Worm (Caenorhabditis elegans) whole organism, midembryonic: ENCODE results near the gene Y7A5A.13.

ENCODE experiments used
- T22C8.4 ChIP-seq: fragments of 200-800 bp; sonication (Bioruptor generic); IDR thresholded peaks from 2 replicates; pipeline ENCODE4 v1.3.6; 2022; ENCODE audit warnings: missing genetic modification characterization, missing compliant biosample characterization
- med-1 ChIP-seq: sonication (generic microtip); optimal IDR thresholded peaks from 2 replicates; lab custom pipeline; 2017; ENCODE audit warnings: missing genetic modification characterization, mild to moderate bottlenecking, missing compliant biosample characterization, antibody characterized with exemption, missing genetic modification reagents; ENCODE audit not compliant: insufficient read depth
- tab-1 ChIP-seq: fragments of 200-800 bp; sonication (Bioruptor generic); IDR thresholded peaks from 2 replicates; pipeline ENCODE4 v1.3.6; 2022; ENCODE audit warnings: missing genetic modification characterization, missing compliant biosample characterization

DNA sequence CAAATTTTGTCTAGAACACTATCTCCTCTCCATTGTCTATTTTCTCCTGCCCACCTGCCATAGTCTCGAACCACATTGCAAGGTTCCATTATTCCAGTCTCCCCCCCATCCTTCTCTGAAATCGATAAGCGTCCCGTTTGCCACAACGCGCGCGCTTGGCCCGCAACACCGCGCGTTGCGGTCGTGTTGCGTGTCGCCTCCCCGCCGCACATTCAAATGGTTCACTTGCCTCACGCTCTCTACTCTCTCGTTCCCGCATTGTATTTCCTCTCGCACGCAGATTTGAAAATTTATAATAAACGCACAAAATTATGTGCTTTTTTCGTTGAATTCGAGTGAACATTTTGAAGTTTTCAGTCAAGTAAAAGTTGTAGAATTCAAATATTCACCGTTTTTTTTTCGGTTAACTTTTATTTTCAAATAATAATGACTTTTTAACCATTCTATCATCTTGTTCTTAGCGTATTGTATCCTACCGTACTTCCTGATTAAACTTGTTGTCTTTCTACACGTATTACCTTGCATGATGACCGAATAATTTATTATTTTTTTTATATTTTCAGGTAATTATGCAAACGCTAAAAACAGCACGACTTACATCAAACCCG lies 48.0 kb upstream of the Y7A5A.13 start, which contains the start of gene lin-15B:
- TF ChIP-seq tab-1 (GFP tag; lab: Robert Waterston, UW) (no peak), med-1 (GFP tag; lab: Kevin White, UChicago) (no peak), T22C8.4 (GFP tag; lab: Robert Waterston, UW) (0 out of 2 replicates have a peak, but pooled peaks have one; percentile 25)
